Worm (Caenorhabditis elegans) whole organism, young adult: Measurements from ENCODE around the gene semo-1.

ENCODE experiments used
- B0336.3 ChIP-seq: fragments of 200-800 bp; sonication (Bioruptor generic); IDR thresholded peaks from 2 replicates; pipeline ENCODE4 v1.3.6; 2022; ENCODE audit warnings: missing genetic modification characterization, missing compliant biosample characterization
- F22D6.2 ChIP-seq: sonication (generic microtip); optimal IDR thresholded peaks from 2 replicates; lab custom pipeline; 2016; ENCODE audit warnings: mild to moderate bottlenecking, missing genetic modification characterization, missing compliant biosample characterization
- F33H1.4 ChIP-seq: fragments of 200-800 bp; sonication (Bioruptor generic); IDR thresholded peaks from 2 replicates; pipeline ENCODE4 v1.3.6; 2022; ENCODE audit warnings: missing genetic modification reagents, missing genetic modification characterization, missing compliant biosample characterization
- F39B2.1 ChIP-seq: fragments of 200-800 bp; sonication (Bioruptor generic); IDR thresholded peaks from 2 replicates; pipeline ENCODE4 v1.3.6; 2022; ENCODE audit warnings: missing genetic modification reagents, missing genetic modification characterization, missing compliant biosample characterization
- K12H6.12 ChIP-seq: fragments of 200-800 bp; sonication (Bioruptor generic); optimal IDR thresholded peaks from 2 replicates; lab custom pipeline; 2018; ENCODE audit warnings: mild to moderate bottlenecking, missing genetic modification characterization, missing compliant biosample characterization
- ama-1 ChIP-seq, 3 experiments: fragments of 150-350 bp in 1 of 3; sonication (generic microtip) in 2 of 3; optimal IDR thresholded peaks; 2 replicates each; lab custom pipeline; 2014 to 2018; ENCODE audit warnings: missing biosample characterization in 2 of 3, missing genetic modification characterization in 2 of 3, missing genetic modification reagents in 2 of 3
- ets-4 ChIP-seq: fragments of 200-800 bp; sonication (Bioruptor generic); optimal IDR thresholded peaks from 2 replicates; lab custom pipeline; 2018; ENCODE audit warnings: mild to moderate bottlenecking, missing genetic modification characterization, missing compliant biosample characterization
- gei-17 ChIP-seq: fragments of 200-800 bp; sonication (Bioruptor generic); optimal IDR thresholded peaks from 2 replicates; lab custom pipeline; 2018; ENCODE audit warnings: mild to moderate bottlenecking, missing genetic modification characterization, missing compliant biosample characterization
- pha-4 ChIP-seq: fragments of 150-350 bp; sonication (generic microtip); optimal IDR thresholded peaks from 2 replicates; lab custom pipeline; 2014; ENCODE audit warnings: missing biosample characterization, missing genetic modification reagents, missing genetic modification characterization
- snpc-4 ChIP-seq, 5 experiments: fragments of 150-350 bp in 1 of 5; sonication (generic microtip) in 4 of 5; optimal IDR thresholded peaks; 2 replicates each; lab custom pipeline; 2014 to 2018; ENCODE audit warnings: missing genetic modification characterization in 5 of 5, missing biosample characterization in 3 of 5, antibody characterized with exemption in 2 of 5, mild to moderate bottlenecking in 2 of 5, missing compliant biosample characterization in 2 of 5, missing genotype in 2 of 5, moderate library complexity in 2 of 5, missing genetic modification reagents in 1 of 5
- zfh-2 ChIP-seq: fragments of 200-800 bp; sonication (Bioruptor generic); conservative IDR thresholded peaks from 2 replicates; pipeline ENCODE4 v1.3.6; 2022; ENCODE audit warnings: missing genetic modification reagents, missing genetic modification characterization, missing compliant biosample characterization
- ztf-26 ChIP-seq: sonication (generic microtip); optimal IDR thresholded peaks from 2 replicates; lab custom pipeline; 2017; ENCODE audit warnings: missing genetic modification characterization, missing compliant biosample characterization

DNA sequence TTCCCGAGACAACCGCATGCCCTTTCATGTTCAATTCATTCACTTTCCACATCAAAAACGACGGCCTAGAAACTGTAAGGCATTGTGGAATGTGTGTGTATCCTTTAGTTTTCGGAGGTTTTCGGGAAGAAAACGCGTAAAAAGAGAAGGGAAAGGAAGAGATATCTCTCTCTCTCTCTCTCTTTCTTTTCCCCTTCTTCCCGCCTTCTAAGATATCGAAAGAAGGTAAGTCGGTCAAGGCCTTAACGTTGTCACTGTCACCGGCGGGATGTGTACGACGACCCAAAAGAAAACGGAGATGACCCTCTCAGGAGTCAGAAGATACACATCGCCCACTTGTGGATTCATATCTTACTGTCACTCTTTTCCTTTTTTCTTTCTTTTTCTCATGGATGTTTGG is 38.7 kb downstream of the semo-1 start:
- TF ChIP-seq F39B2.1 (GFP tag; lab: Robert Waterston, UW) (no peak), gei-17 (no peak), zfh-2 (GFP tag; lab: Robert Waterston, UW) (no peak), K12H6.12 (no peak), F22D6.2 (tag; lab: Kevin White, UChicago) (no peak), pha-4 (no peak), snpc-4 (GFP tag; optimal IDR thresholded peaks at IDR 0.05; lab: Kevin White, UChicago) (no peak), snpc-4 (tag; optimal IDR thresholded peaks at IDR 0.05; lab: Kevin White, UChicago) (no peak), B0336.3 (GFP tag; lab: Robert Waterston, UW) (no peak), ama-1 (optimal IDR thresholded peaks at IDR 0.05; lab: Kevin White, UChicago) (no peak), ama-1 (GFP tag; optimal IDR thresholded peaks at IDR 0.05; lab: Kevin White, UChicago) (no peak), ets-4 (GFP tag; lab: Kevin White, UChicago) (no peak), F33H1.4 (no peak), ztf-26 (tag; lab: Kevin White, UChicago) (no peak)
